Worm (Caenorhabditis elegans) whole organism, L2 larva: ENCODE results near the gene pos-1.

Experiments used
- F13H6.1 ChIP-seq: sonication (generic microtip); optimal IDR thresholded peaks from 2 replicates; lab custom pipeline; 2016; ENCODE audit warnings: missing genetic modification characterization, missing compliant biosample characterization
- ama-1 ChIP-seq: fragments of 150-350 bp; optimal IDR thresholded peaks from 2 replicates; lab custom pipeline; 2018; ENCODE audit warnings: inconsistent platforms
- dmd-4 ChIP-seq: sonication (generic microtip); optimal IDR thresholded peaks from 2 replicates; lab custom pipeline; 2017; ENCODE audit warnings: missing biosample characterization, missing genetic modification characterization
- lin-11 ChIP-seq: fragments of 150-350 bp; sonication (generic microtip); optimal IDR thresholded peaks from 2 replicates; lab custom pipeline; 2014; ENCODE audit warnings: missing biosample characterization, missing genetic modification characterization, inconsistent platforms, mixed read lengths
- nhr-11 ChIP-seq: fragments of 150-350 bp; optimal IDR thresholded peaks from 2 replicates; lab custom pipeline; 2014; ENCODE audit warnings: missing biosample characterization, missing genetic modification characterization
- nhr-12 ChIP-seq: fragments of 150-350 bp; optimal IDR thresholded peaks from 2 replicates; lab custom pipeline; 2014; ENCODE audit warnings: missing biosample characterization, missing genetic modification characterization
- nhr-237 ChIP-seq: fragments of 150-350 bp; optimal IDR thresholded peaks from 2 replicates; lab custom pipeline; 2014; ENCODE audit warnings: missing biosample characterization, missing genetic modification characterization
- nhr-77 ChIP-seq: fragments of 150-350 bp; optimal IDR thresholded peaks from 2 replicates; lab custom pipeline; 2014; ENCODE audit warnings: missing biosample characterization, missing genetic modification characterization

- TF ChIP-seq dmd-4 (no peak), F13H6.1 (tag; lab: Kevin White, UChicago) (peak; percentile 38), nhr-11 (tag; lab: Kevin White, UChicago) (no peak), lin-11 (tag; lab: Kevin White, UChicago) (no peak), nhr-237 (tag; lab: Kevin White, UChicago) (no peak), nhr-77 (tag; lab: Kevin White, UChicago) (no peak), ama-1 (lab: Kevin White, UChicago) (no peak), nhr-12 (tag; lab: Kevin White, UChicago) (no peak)
Measured at ce11 chrV:8445636-8446035, 31.8 kb downstream of the pos-1 start.
